Fruit fly (Drosophila melanogaster): ENCODE measurements around the gene Sry-delta.

The Sry-delta gene

DNA sequence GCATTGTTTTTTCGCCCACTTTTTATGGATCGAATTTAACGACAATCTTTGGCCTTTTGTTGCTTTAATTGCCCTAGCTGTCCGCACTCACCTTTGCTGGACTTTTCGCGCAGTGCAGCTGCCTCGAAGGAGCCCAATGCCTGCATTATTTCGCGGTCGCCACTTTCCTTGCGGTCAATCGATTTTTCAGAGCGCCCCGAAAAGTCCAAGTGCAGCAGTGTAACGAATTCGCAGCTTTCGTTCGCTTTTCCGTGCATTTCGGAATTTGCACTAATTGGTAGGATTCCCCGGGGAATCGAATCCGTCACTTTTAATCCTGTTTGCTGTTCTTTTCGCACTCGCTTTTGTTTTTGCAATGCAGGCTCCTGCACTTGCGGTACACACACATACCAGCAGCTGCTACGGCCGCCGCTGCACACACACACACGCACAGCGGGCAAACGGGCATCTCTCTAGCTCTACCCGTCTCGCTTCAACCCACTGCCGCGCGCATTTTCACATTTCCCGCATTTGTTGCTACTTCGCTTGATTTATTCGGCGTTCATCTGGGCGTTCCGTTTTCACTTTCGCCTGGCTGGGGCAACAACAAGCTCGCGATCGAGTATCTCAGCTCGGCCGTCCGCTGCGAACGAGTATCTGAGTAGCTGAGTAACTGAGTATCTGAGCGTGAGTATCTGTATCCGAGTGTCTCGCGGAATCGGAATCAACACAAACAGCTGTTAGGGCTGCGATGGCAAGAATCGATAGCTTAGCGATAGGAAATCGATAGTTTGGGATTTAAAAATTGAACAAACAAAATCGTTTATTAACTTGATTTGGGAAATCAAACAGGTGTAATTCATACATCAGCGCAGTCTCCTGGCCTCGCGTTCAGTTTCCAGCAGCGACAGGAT is 21.3 kb upstream of the Sry-delta start, which contains the start of gene Mgat2 (continued):
- TF ChIP-seq tll (GFP tag; optimal IDR thresholded peaks at IDR 0.05) (peak in 1 of 2 experiments; percentile 45), grau (tag; optimal IDR thresholded peaks at IDR 0.05) (peak; percentile 28), sob (GFP tag; IDR thresholded peaks at IDR 0.05) (peak; percentile 37; the same call in 1 of the 2 replicates), CG6654 (GFP tag; optimal IDR thresholded peaks at IDR 0.05) (no peak), shn (GFP tag; optimal IDR thresholded peaks at IDR 0.05) (no peak), CG6689 (GFP tag; IDR thresholded peaks at IDR 0.05) (no peak), mirr (GFP tag; optimal IDR thresholded peaks at IDR 0.05) (peak; percentile 74), CG4328 (GFP tag; optimal IDR thresholded peaks at IDR 0.05) (peak; percentile 9), tap (tag; optimal IDR thresholded peaks at IDR 0.05) (peak; percentile 65), Optix (GFP tag; IDR thresholded peaks at IDR 0.05) (peak; percentile 30; the same call in 1 of the 3 replicates), tna (GFP tag; IDR thresholded peaks at IDR 0.05; ENCODE audit: partially characterized antibody) (peak; percentile 72; the same call in 1 of the 2 replicates), Scr (GFP tag; IDR thresholded peaks at IDR 0.05; ENCODE audit: partially characterized antibody) (peak; percentile 91), CG12104 (GFP tag; optimal IDR thresholded peaks at IDR 0.05) (no peak), CG9727 (GFP tag; optimal IDR thresholded peaks at IDR 0.05) (peak; percentile 38), Drgx (GFP tag; IDR thresholded peaks at IDR 0.05) (peak; percentile 46), CG10543 (GFP tag; optimal IDR thresholded peaks at IDR 0.05) (peak; percentile 77), Blimp-1 (GFP tag; optimal IDR thresholded peaks at IDR 0.05) (peak; percentile 100), CG17385 (GFP tag; optimal IDR thresholded peaks at IDR 0.05) (peak; percentile 20), CG6813 (GFP tag; optimal IDR thresholded peaks at IDR 0.05) (peak; percentile 55), lbe (GFP tag; optimal IDR thresholded peaks at IDR 0.05) (peak; percentile 34), slp2 (GFP tag; optimal IDR thresholded peaks at IDR 0.05) (no peak), CG13624 (GFP tag; optimal IDR thresholded peaks at IDR 0.05) (peak; percentile 11), CG10267 (tag; optimal IDR thresholded peaks at IDR 0.05) (peak; percentile 44), kah (GFP tag; optimal IDR thresholded peaks at IDR 0.05) (peak; percentile 58), psq (GFP tag; optimal IDR thresholded peaks at IDR 0.05) (no peak), sd (tag; optimal IDR thresholded peaks at IDR 0.05) (peak; percentile 82), Max (GFP tag; optimal IDR thresholded peaks at IDR 0.05) (peak; percentile 3), CG10321 (GFP tag; IDR thresholded peaks at IDR 0.05) (peak; percentile 72), rib (GFP tag; IDR thresholded peaks at IDR 0.05) (peak; percentile 62; the same call in 1 of the 2 replicates), CG4707 (GFP tag; optimal IDR thresholded peaks at IDR 0.05) (peak; percentile 62), CG14710 (tag; optimal IDR thresholded peaks at IDR 0.05) (peak; percentile 19), scrt (GFP tag; optimal IDR thresholded peaks at IDR 0.05) (peak; percentile 32), HmgZ (tag; optimal IDR thresholded peaks at IDR 0.05) (peak; percentile 69), CG8924 (tag; optimal IDR thresholded peaks at IDR 0.05) (peak; percentile 83), BEAF-32 (GFP tag; optimal IDR thresholded peaks at IDR 0.05) (peak; percentile 90), ci (GFP tag; IDR thresholded peaks at IDR 0.05) (peak; percentile 78), onecut (GFP tag; IDR thresholded peaks at IDR 0.05) (peak; percentile 94), Deaf1 (tag; optimal IDR thresholded peaks at IDR 0.05) (peak; percentile 81), CG2875 (GFP tag; optimal IDR thresholded peaks at IDR 0.05) (peak; percentile 14), CG7271 (tag; optimal IDR thresholded peaks at IDR 0.05) (peak; percentile 13), CG2202 (tag; optimal IDR thresholded peaks at IDR 0.05) (peak; percentile 66), sc (optimal IDR thresholded peaks at IDR 0.05) (no peak), sc (GFP tag; optimal IDR thresholded peaks at IDR 0.05) (no peak), Rx (GFP tag; IDR thresholded peaks at IDR 0.05) (0 out of 2 replicates have a peak, but pooled peaks have one; percentile 20), CG1233 (GFP tag; optimal IDR thresholded peaks at IDR 0.05) (peak; percentile 19), al (GFP tag; IDR thresholded peaks at IDR 0.05) (no peak), CG17829 (tag; optimal IDR thresholded peaks at IDR 0.05) (peak; percentile 71), CG4424 (GFP tag; optimal IDR thresholded peaks at IDR 0.05) (no peak)
